Worm (Caenorhabditis elegans) whole organism, young adult: ENCODE measurements around the gene ubc-8.

Experiments
- B0261.1 ChIP-seq: sonication (generic microtip); optimal IDR thresholded peaks from 2 replicates; lab custom pipeline; 2016; ENCODE audit warnings: mild to moderate bottlenecking, missing genetic modification characterization, moderate library complexity, missing compliant biosample characterization
- D2030.7 ChIP-seq: fragments of 200-800 bp; sonication (Bioruptor generic); IDR thresholded peaks from 2 replicates; pipeline ENCODE4 v1.3.6; 2022; ENCODE audit warnings: missing genetic modification reagents, missing genetic modification characterization, missing compliant biosample characterization
- F33H1.4 ChIP-seq: fragments of 200-800 bp; sonication (Bioruptor generic); IDR thresholded peaks from 2 replicates; pipeline ENCODE4 v1.3.6; 2022; ENCODE audit warnings: missing genetic modification reagents, missing genetic modification characterization, missing compliant biosample characterization
- F39B2.1 ChIP-seq: fragments of 200-800 bp; sonication (Bioruptor generic); IDR thresholded peaks from 2 replicates; pipeline ENCODE4 v1.3.6; 2022; ENCODE audit warnings: missing genetic modification reagents, missing genetic modification characterization, missing compliant biosample characterization
- F55B11.4 ChIP-seq: sonication (generic microtip); optimal IDR thresholded peaks from 2 replicates; lab custom pipeline; 2016; ENCODE audit warnings: missing compliant biosample characterization, missing genetic modification characterization, borderline replicate concordance; ENCODE audit not compliant: insufficient read depth
- F57C9.4 ChIP-seq: sonication (generic microtip); optimal IDR thresholded peaks from 2 replicates; lab custom pipeline; 2017; ENCODE audit warnings: mild to moderate bottlenecking, missing genetic modification characterization, missing compliant biosample characterization
- T07F8.4 ChIP-seq: sonication (generic microtip); optimal IDR thresholded peaks from 2 replicates; lab custom pipeline; 2016; ENCODE audit warnings: mild to moderate bottlenecking, missing genetic modification characterization, moderate library complexity, missing compliant biosample characterization
- T26A5.8 ChIP-seq: sonication (generic microtip); optimal IDR thresholded peaks from 2 replicates; lab custom pipeline; 2016; ENCODE audit warnings: missing genetic modification characterization, missing compliant biosample characterization
- Y53G8AR.9 ChIP-seq: fragments of 200-800 bp; sonication (Bioruptor generic); conservative IDR thresholded peaks from 2 replicates; pipeline ENCODE4 v1.3.6; 2022; ENCODE audit warnings: missing genetic modification reagents, missing genetic modification characterization, missing compliant biosample characterization
- Y56A3A.18 ChIP-seq: fragments of 200-800 bp; sonication (Bioruptor generic); IDR thresholded peaks from 2 replicates; pipeline ENCODE4 v1.3.6; 2022; ENCODE audit warnings: missing genetic modification reagents, missing genetic modification characterization, missing compliant biosample characterization
- Y67H2A.10 ChIP-seq: fragments of 200-800 bp; sonication (Bioruptor generic); conservative IDR thresholded peaks from 2 replicates; pipeline ENCODE4 v1.3.6; 2022; ENCODE audit warnings: missing genetic modification reagents, missing genetic modification characterization, missing compliant biosample characterization
- ZK185.1 ChIP-seq: sonication (generic microtip); optimal IDR thresholded peaks from 2 replicates; lab custom pipeline; 2016; ENCODE audit warnings: mild to moderate bottlenecking, missing genetic modification characterization, missing compliant biosample characterization; ENCODE audit not compliant: poor library complexity, severe bottlenecking
- ama-1 ChIP-seq, 3 experiments: fragments of 150-350 bp in 1 of 3; sonication (generic microtip) in 2 of 3; optimal IDR thresholded peaks; 2 replicates each; lab custom pipeline; 2014 to 2018; ENCODE audit warnings: missing biosample characterization in 2 of 3, missing genetic modification characterization in 2 of 3, missing genetic modification reagents in 2 of 3
- aptf-3 ChIP-seq: fragments of 200-800 bp; sonication (Bioruptor generic); IDR thresholded peaks from 2 replicates; pipeline ENCODE4 v1.3.6; 2022; ENCODE audit warnings: missing genetic modification characterization, missing compliant biosample characterization
- atf-7 ChIP-seq: sonication (generic microtip); optimal IDR thresholded peaks from 2 replicates; lab custom pipeline; 2017; ENCODE audit warnings: mild to moderate bottlenecking, missing genetic modification characterization, missing compliant biosample characterization
- bed-2 ChIP-seq: fragments of 200-800 bp; sonication (Bioruptor generic); IDR thresholded peaks from 2 replicates; pipeline ENCODE4 v1.3.6; 2022; ENCODE audit warnings: missing genetic modification reagents, missing genetic modification characterization, missing compliant biosample characterization
- cebp-1 ChIP-seq, 2 experiments: fragments of 200-800 bp in 1 of 2; sonication (Bioruptor generic) in 1 of 2; sonication (generic microtip) in 1 of 2; IDR thresholded peaks in 1 of 2; optimal IDR thresholded peaks in 1 of 2; 2 replicates each; pipeline versions ENCODE4 v1.3.6 to Lab custom; 2017 to 2022; ENCODE audit warnings: missing compliant biosample characterization in 2 of 2, missing genetic modification characterization in 2 of 2, mild to moderate bottlenecking in 1 of 2, missing genetic modification reagents in 1 of 2, moderate library complexity in 1 of 2
- ceh-40 ChIP-seq: fragments of 200-800 bp; sonication (Bioruptor generic); IDR thresholded peaks from 2 replicates; pipeline ENCODE4 v1.3.6; 2022; ENCODE audit warnings: missing genetic modification characterization, missing compliant biosample characterization
- chd-7 ChIP-seq: sonication (generic microtip); optimal IDR thresholded peaks from 2 replicates; lab custom pipeline; 2016; ENCODE audit warnings: mild to moderate bottlenecking, missing genetic modification characterization, moderate library complexity, missing compliant biosample characterization
- die-1 ChIP-seq: sonication (generic microtip); optimal IDR thresholded peaks from 2 replicates; lab custom pipeline; 2016; ENCODE audit warnings: missing genotype, mild to moderate bottlenecking, missing genetic modification characterization, missing compliant biosample characterization
- dox-1 ChIP-seq: fragments of 200-800 bp; sonication (Bioruptor generic); IDR thresholded peaks from 2 replicates; pipeline ENCODE4 v1.3.6; 2022; ENCODE audit warnings: missing genetic modification reagents, missing genetic modification characterization, missing compliant biosample characterization
- egrh-3 ChIP-seq: fragments of 200-800 bp; sonication (Bioruptor generic); IDR thresholded peaks from 2 replicates; pipeline ENCODE4 v1.3.6; 2022; ENCODE audit warnings: missing genetic modification reagents, missing genetic modification characterization, missing compliant biosample characterization
- hlh-12 ChIP-seq: sonication (generic microtip); optimal IDR thresholded peaks from 2 replicates; lab custom pipeline; 2016; ENCODE audit warnings: missing genetic modification characterization, missing compliant biosample characterization
- hmg-1.2 ChIP-seq: fragments of 200-800 bp; sonication (Bioruptor generic); IDR thresholded peaks from 2 replicates; pipeline ENCODE4 v1.3.6; 2022; ENCODE audit warnings: missing genetic modification reagents, missing genetic modification characterization, missing compliant biosample characterization
- hsf-1 ChIP-seq: fragments of 200-800 bp; sonication (Bioruptor generic); IDR thresholded peaks from 2 replicates; pipeline ENCODE4 v1.3.6; 2022; ENCODE audit warnings: missing genetic modification reagents, missing genetic modification characterization, missing compliant biosample characterization
- let-607 ChIP-seq, 2 experiments: fragments of 200-800 bp in 1 of 2; sonication (Bioruptor generic) in 1 of 2; sonication (generic microtip) in 1 of 2; optimal IDR thresholded peaks; 2 replicates each; lab custom pipeline; 2016 to 2018; ENCODE audit warnings: mild to moderate bottlenecking in 2 of 2, missing compliant biosample characterization in 2 of 2, missing genetic modification characterization in 2 of 2, moderate library complexity in 2 of 2, missing genotype in 1 of 2
- lin-26 ChIP-seq: fragments of 200-800 bp; sonication (Bioruptor generic); IDR thresholded peaks from 2 replicates; pipeline ENCODE4 v1.3.6; 2022; ENCODE audit warnings: missing genetic modification reagents, missing genetic modification characterization, missing compliant biosample characterization
- lin-54 ChIP-seq: fragments of 200-800 bp; sonication (Bioruptor generic); optimal IDR thresholded peaks from 2 replicates; lab custom pipeline; 2018; ENCODE audit warnings: mild to moderate bottlenecking, missing genetic modification characterization, missing compliant biosample characterization
- lir-1 ChIP-seq: fragments of 200-800 bp; sonication (Bioruptor generic); conservative IDR thresholded peaks from 2 replicates; pipeline ENCODE4 v1.3.6; 2022; ENCODE audit warnings: missing genetic modification reagents, missing genetic modification characterization, missing compliant biosample characterization
- lsy-27 ChIP-seq: sonication (generic microtip); optimal IDR thresholded peaks from 2 replicates; lab custom pipeline; 2017; ENCODE audit warnings: missing genetic modification characterization, mild to moderate bottlenecking, missing compliant biosample characterization, antibody characterized with exemption, missing genotype, borderline replicate concordance; ENCODE audit not compliant: insufficient read depth
- madf-10 ChIP-seq: sonication (generic microtip); optimal IDR thresholded peaks from 2 replicates; lab custom pipeline; 2016; ENCODE audit warnings: mild to moderate bottlenecking, missing genetic modification characterization, missing compliant biosample characterization
- mcd-1 ChIP-seq: fragments of 200-800 bp; sonication (Bioruptor generic); IDR thresholded peaks from 2 replicates; pipeline ENCODE4 v1.3.6; 2022; ENCODE audit warnings: missing genetic modification reagents, missing genetic modification characterization, missing compliant biosample characterization
- mel-28 ChIP-seq: sonication (generic microtip); optimal IDR thresholded peaks from 2 replicates; lab custom pipeline; 2016; ENCODE audit warnings: borderline replicate concordance, mild to moderate bottlenecking, missing genetic modification characterization, missing compliant biosample characterization
- mxl-1 ChIP-seq: sonication (generic microtip); optimal IDR thresholded peaks from 2 replicates; lab custom pipeline; 2016; ENCODE audit warnings: missing genetic modification characterization, missing compliant biosample characterization
- nhr-27 ChIP-seq: fragments of 200-800 bp; sonication (Bioruptor generic); optimal IDR thresholded peaks from 2 replicates; lab custom pipeline; 2018; ENCODE audit warnings: mild to moderate bottlenecking, missing genetic modification characterization, moderate library complexity, missing compliant biosample characterization
- nhr-80 ChIP-seq: sonication (generic microtip); optimal IDR thresholded peaks from 2 replicates; lab custom pipeline; 2016; ENCODE audit warnings: missing genetic modification characterization, missing compliant biosample characterization
- pha-4 ChIP-seq: fragments of 150-350 bp; sonication (generic microtip); optimal IDR thresholded peaks from 2 replicates; lab custom pipeline; 2014; ENCODE audit warnings: missing biosample characterization, missing genetic modification reagents, missing genetic modification characterization
- snpc-4 ChIP-seq, 5 experiments: fragments of 150-350 bp in 1 of 5; sonication (generic microtip) in 4 of 5; optimal IDR thresholded peaks; 2 replicates each; lab custom pipeline; 2014 to 2018; ENCODE audit warnings: missing genetic modification characterization in 5 of 5, missing biosample characterization in 3 of 5, antibody characterized with exemption in 2 of 5, mild to moderate bottlenecking in 2 of 5, missing compliant biosample characterization in 2 of 5, missing genotype in 2 of 5, moderate library complexity in 2 of 5, missing genetic modification reagents in 1 of 5
- tbx-9 ChIP-seq: sonication (generic microtip); optimal IDR thresholded peaks from 2 replicates; lab custom pipeline; 2016; ENCODE audit warnings: borderline replicate concordance, missing genetic modification characterization, inconsistent platforms, missing compliant biosample characterization
- unc-62 ChIP-seq: fragments of 150-350 bp; optimal IDR thresholded peaks from 2 replicates; lab custom pipeline; 2014; ENCODE audit warnings: missing biosample characterization, missing genetic modification reagents, missing genetic modification characterization
- zim-3 ChIP-seq: sonication (generic microtip); optimal IDR thresholded peaks from 2 replicates; lab custom pipeline; 2017; ENCODE audit warnings: mild to moderate bottlenecking, missing genetic modification characterization, moderate library complexity, missing compliant biosample characterization
- ztf-22 ChIP-seq: fragments of 200-800 bp; sonication (Bioruptor generic); optimal IDR thresholded peaks from 2 replicates; lab custom pipeline; 2018; ENCODE audit warnings: mild to moderate bottlenecking, missing genetic modification characterization, moderate library complexity, missing compliant biosample characterization
- ztf-26 ChIP-seq: sonication (generic microtip); optimal IDR thresholded peaks from 2 replicates; lab custom pipeline; 2017; ENCODE audit warnings: missing genetic modification characterization, missing compliant biosample characterization
- ztf-3 ChIP-seq: fragments of 200-800 bp; sonication (Bioruptor generic); optimal IDR thresholded peaks from 2 replicates; lab custom pipeline; 2018; ENCODE audit warnings: mild to moderate bottlenecking, missing genetic modification characterization, missing compliant biosample characterization

ubc-8 gene

DNA sequence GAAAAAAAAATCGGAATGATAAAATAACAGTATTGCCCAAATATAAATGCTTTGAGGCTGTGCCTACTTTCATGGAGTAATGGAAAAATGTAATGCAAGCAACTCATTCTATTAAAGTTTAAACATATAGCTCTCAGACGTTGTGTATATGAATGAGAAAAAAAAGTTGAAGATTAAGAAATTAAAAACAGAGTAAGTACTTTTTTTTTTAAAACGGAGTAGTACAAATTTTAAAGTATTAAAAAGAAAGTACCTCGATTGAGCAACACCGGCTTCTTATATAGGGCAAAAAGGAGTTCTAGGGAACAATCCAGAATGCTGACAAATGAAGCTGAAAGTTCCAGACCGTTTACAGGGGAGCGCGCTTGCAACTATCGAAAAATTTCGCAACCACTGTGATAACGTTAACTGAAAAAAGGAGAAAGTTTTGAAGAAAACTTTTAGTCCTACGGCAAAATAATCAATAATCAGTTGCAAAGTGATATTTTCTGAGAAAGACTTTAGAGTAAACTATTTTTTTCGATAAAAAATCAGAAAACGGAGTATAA is 4.2 kb upstream of the ubc-8 start (continued):
- no peak for TF ChIP-seq F55B11.4 (tag; lab: Kevin White, UChicago)
- no peak for TF ChIP-seq lir-1
- TF ChIP-seq unc-62 (GFP tag; lab: Kevin White, UChicago), result no peak
- no peak for TF ChIP-seq pha-4 (tag; lab: Kevin White, UChicago)
- TF ChIP-seq lsy-27 (tag; lab: Kevin White, UChicago), result no peak
- TF ChIP-seq lin-54 (GFP tag; lab: Kevin White, UChicago), result peak; percentile 2
- no peak for TF ChIP-seq F33H1.4 (GFP tag; lab: Robert Waterston, UW)
- no peak for TF ChIP-seq B0261.1 (tag; lab: Kevin White, UChicago)
- TF ChIP-seq F39B2.1 (GFP tag; lab: Robert Waterston, UW), result no peak
- no peak for TF ChIP-seq hlh-12 (tag; lab: Kevin White, UChicago)
- TF ChIP-seq F57C9.4 (tag; lab: Kevin White, UChicago), result no peak
- no peak for TF ChIP-seq egrh-3 (GFP tag; lab: Robert Waterston, UW)
- no peak for TF ChIP-seq mxl-1 (tag; lab: Kevin White, UChicago)
- TF ChIP-seq lin-26 (GFP tag; lab: Robert Waterston, UW), result no peak
- TF ChIP-seq hmg-1.2, result no peak
- TF ChIP-seq nhr-27, result no peak
- peak; percentile 17 for TF ChIP-seq ztf-3 (GFP tag; lab: Kevin White, UChicago)
- TF ChIP-seq T07F8.4, result no peak
- TF ChIP-seq cebp-1 (GFP tag; IDR thresholded peaks at IDR 0.05; lab: Robert Waterston, UW), result peak; percentile 97
- peak; percentile 96 for TF ChIP-seq cebp-1 (tag; optimal IDR thresholded peaks at IDR 0.05; lab: Kevin White, UChicago)
- peak; percentile 91 for TF ChIP-seq hsf-1 (GFP tag; lab: Robert Waterston, UW)
- peak in 1 of 2 experiments; percentile 38 for TF ChIP-seq let-607 (tag; optimal IDR thresholded peaks at IDR 0.05; lab: Kevin White, UChicago)
- no peak for TF ChIP-seq bed-2 (GFP tag; lab: Robert Waterston, UW)
- TF ChIP-seq snpc-4 (GFP tag; optimal IDR thresholded peaks at IDR 0.05; lab: Kevin White, UChicago), result no peak
- peak in 1 of 4 experiments; percentile 5 for TF ChIP-seq snpc-4 (tag; optimal IDR thresholded peaks at IDR 0.05; lab: Kevin White, UChicago)
- no peak for TF ChIP-seq dox-1 (GFP tag; lab: Robert Waterston, UW)
- TF ChIP-seq die-1 (tag; lab: Kevin White, UChicago), result no peak
- TF ChIP-seq ceh-40 (GFP tag; lab: Robert Waterston, UW), result no peak
- TF ChIP-seq ztf-22 (GFP tag; lab: Kevin White, UChicago), result no peak
- TF ChIP-seq Y67H2A.10 (GFP tag; lab: Robert Waterston, UW), result no peak
- TF ChIP-seq tbx-9 (tag; lab: Kevin White, UChicago), result no peak
- TF ChIP-seq nhr-80 (tag; lab: Kevin White, UChicago), result peak; percentile 15
- TF ChIP-seq Y56A3A.18 (GFP tag; lab: Robert Waterston, UW), result no peak
- no peak for TF ChIP-seq Y53G8AR.9
- peak; percentile 68 for TF ChIP-seq mcd-1 (GFP tag; lab: Robert Waterston, UW)
- TF ChIP-seq, all 124 proteins: peak for 11

DNA sequence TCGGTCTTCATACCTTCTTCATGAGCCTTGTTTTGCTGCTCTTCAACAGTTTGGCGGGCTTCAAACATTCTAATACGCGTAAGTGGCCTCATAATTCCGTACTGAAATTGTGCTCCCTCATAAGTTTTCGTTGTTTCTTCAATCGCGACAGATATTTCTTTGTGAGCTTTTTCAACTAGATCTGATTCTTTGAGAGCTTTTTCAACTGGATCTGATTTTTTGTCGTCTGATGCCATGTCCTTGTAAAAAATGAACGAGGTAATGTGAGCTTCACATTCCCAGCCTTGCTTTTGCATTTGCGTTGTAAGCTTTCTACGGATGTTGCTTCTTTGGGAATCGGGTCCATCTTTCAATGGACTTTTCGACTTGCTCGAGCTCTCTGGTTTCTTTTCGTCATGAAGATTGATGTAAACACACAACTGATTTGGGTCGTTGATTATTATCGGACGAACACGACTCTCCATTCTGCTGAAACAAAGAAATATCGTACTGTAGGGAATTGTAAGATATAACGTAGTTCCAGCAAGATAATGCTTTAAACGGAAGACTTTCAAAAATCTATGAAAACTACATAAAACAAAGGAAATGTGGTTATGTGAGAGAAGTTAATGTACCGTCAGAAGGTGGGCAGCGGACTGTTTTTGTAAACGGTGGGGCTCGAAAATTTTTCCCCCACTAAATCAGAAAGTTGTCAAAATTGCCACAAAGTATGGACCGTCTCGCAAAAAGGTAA is 3.3 kb upstream of the ubc-8 start, which contains the start of gene Y94H6A.10:
Gene Y94H6A.10 (minus strand): TSS at position 464 of the 733 bp plus-strand sequence.
- TF ChIP-seq ZK185.1 (tag; lab: Kevin White, UChicago) (peak; percentile 34), madf-10 (no peak), D2030.7 (GFP tag; lab: Robert Waterston, UW) (0 out of 2 replicates have a peak, but pooled peaks have one; percentile 14), chd-7 (tag; lab: Kevin White, UChicago) (peak; percentile 12), atf-7 (tag; lab: Kevin White, UChicago) (peak; percentile 24), mel-28 (no peak), ztf-26 (tag; lab: Kevin White, UChicago) (peak; percentile 19), ama-1 (optimal IDR thresholded peaks at IDR 0.05; lab: Kevin White, UChicago) (peak; percentile 67), ama-1 (GFP tag; optimal IDR thresholded peaks at IDR 0.05; lab: Kevin White, UChicago) (no peak), aptf-3 (GFP tag; lab: Robert Waterston, UW) (no peak), zim-3 (peak; percentile 24), T26A5.8 (tag; lab: Kevin White, UChicago) (peak; percentile 28)
